Worm (Caenorhabditis elegans): Measurements from ENCODE around the gene ZK856.7.

DNA sequence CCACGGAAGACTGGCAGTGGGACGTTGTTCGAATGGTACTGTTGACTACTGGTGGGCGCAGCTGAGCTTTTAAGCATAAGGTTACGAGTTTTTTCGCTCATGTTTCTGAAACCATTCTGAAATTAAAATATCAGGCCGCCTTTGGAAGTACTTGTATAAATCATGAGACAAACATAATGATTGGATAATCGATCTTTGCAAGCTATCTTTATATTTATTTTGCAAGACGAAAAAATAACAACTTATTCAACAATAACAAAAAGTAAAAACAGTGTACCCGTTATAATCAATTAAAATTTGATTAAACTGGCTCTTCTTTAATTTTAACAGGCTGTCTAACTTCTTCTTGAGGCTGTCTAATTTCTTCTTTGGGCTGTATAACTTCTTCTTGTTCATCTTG is 3.6 kb downstream of the ZK856.7 start, which contains the start of gene ZK856.16:
- TF ChIP-seq ztf-29 (GFP tag; IDR thresholded peaks at IDR 0.05) (no peak), cog-1 (tag; optimal IDR thresholded peaks at IDR 0.05) (no peak), med-1 (GFP tag; optimal IDR thresholded peaks at IDR 0.05; ENCODE audit: insufficient read depth) (no peak), flt-1 (GFP tag; IDR thresholded peaks at IDR 0.05) (no peak)
